Worm (Caenorhabditis elegans) whole organism, L4 larva: Measurements from ENCODE around the gene M70.3.
A peak's percentile ranks its signal among the peaks of the same experiment; 100 is the strongest.
"Not testable (repeated sequence)": the region's sequence is repeated elsewhere in the genome, so short reads cannot be mapped to it uniquely, and the experiment has no call there.

Source experiments
- D1046.2 ChIP-seq: fragments of 200-800 bp; sonication (Bioruptor generic); IDR thresholded peaks from 2 replicates; pipeline ENCODE4 v1.3.6; 2022; ENCODE audit warnings: missing genetic modification characterization, missing compliant biosample characterization
- F10B5.3 ChIP-seq: sonication (generic microtip); optimal IDR thresholded peaks from 2 replicates; lab custom pipeline; 2016; ENCODE audit warnings: mild to moderate bottlenecking, missing genetic modification characterization, missing compliant biosample characterization
- F44E2.7 ChIP-seq: fragments of 200-800 bp; sonication (Bioruptor generic); IDR thresholded peaks from 2 replicates; pipeline ENCODE4 v2.1.2; 2022; ENCODE audit warnings: missing genetic modification characterization, missing compliant biosample characterization
- Y105C5A.15 ChIP-seq: fragments of 200-800 bp; sonication (Bioruptor generic); IDR thresholded peaks from 2 replicates; pipeline ENCODE4 v1.3.6; 2022; ENCODE audit warnings: missing genetic modification characterization, missing compliant biosample characterization
- ceh-28 ChIP-seq: fragments of 150-350 bp; optimal IDR thresholded peaks from 2 replicates; lab custom pipeline; 2014; ENCODE audit warnings: missing biosample characterization, missing genetic modification reagents, missing genetic modification characterization
- ceh-44 ChIP-seq: fragments of 200-800 bp; sonication (Bioruptor generic); IDR thresholded peaks from 2 replicates; pipeline ENCODE4 v1.3.6; 2022; ENCODE audit warnings: missing genetic modification reagents, missing genetic modification characterization, missing compliant biosample characterization
- ctbp-1 ChIP-seq: fragments of 200-800 bp; sonication (Bioruptor generic); IDR thresholded peaks from 2 replicates; pipeline ENCODE4 v1.3.6; 2022; ENCODE audit warnings: missing genetic modification reagents, missing genetic modification characterization, missing compliant biosample characterization
- daf-8 ChIP-seq: fragments of 200-800 bp; sonication (Bioruptor generic); IDR thresholded peaks from 2 replicates; pipeline ENCODE4 v1.3.6; 2022; ENCODE audit warnings: missing genetic modification characterization, missing compliant biosample characterization
- egl-43 ChIP-seq: fragments of 200-800 bp; sonication (Bioruptor generic); IDR thresholded peaks from 2 replicates; pipeline ENCODE4 v1.3.6; 2022; ENCODE audit warnings: missing genetic modification reagents, missing genetic modification characterization, missing compliant biosample characterization
- fkh-10 ChIP-seq: fragments of 150-350 bp; optimal IDR thresholded peaks from 2 replicates; lab custom pipeline; 2014; ENCODE audit warnings: missing biosample characterization, missing genetic modification reagents, missing genetic modification characterization
- lin-15B ChIP-seq: fragments of 150-350 bp; sonication (generic microtip); optimal IDR thresholded peaks from 3 replicates; lab custom pipeline; 2014; ENCODE audit warnings: missing biosample characterization, missing genetic modification characterization
- lin-29 ChIP-seq: fragments of 200-800 bp; sonication (Bioruptor generic); IDR thresholded peaks from 2 replicates; pipeline ENCODE4 v1.3.6; 2022; ENCODE audit warnings: missing genetic modification reagents, missing genetic modification characterization, missing compliant biosample characterization
- lin-38 ChIP-seq: fragments of 200-800 bp; sonication (Bioruptor generic); IDR thresholded peaks from 2 replicates; pipeline ENCODE4 v1.3.6; 2022; ENCODE audit warnings: missing genetic modification reagents, missing genetic modification characterization, missing compliant biosample characterization
- mxl-2 ChIP-seq: fragments of 200-800 bp; sonication (Bioruptor generic); conservative IDR thresholded peaks from 2 replicates; pipeline ENCODE4 v1.3.6; 2022; ENCODE audit warnings: missing genetic modification reagents, missing genetic modification characterization, missing compliant biosample characterization
- mxl-3 ChIP-seq: fragments of 200-800 bp; sonication (Bioruptor generic); optimal IDR thresholded peaks from 2 replicates; lab custom pipeline; 2018; ENCODE audit warnings: mild to moderate bottlenecking, missing genetic modification characterization, missing compliant biosample characterization
- nhr-10 ChIP-seq: fragments of 150-350 bp; optimal IDR thresholded peaks from 2 replicates; lab custom pipeline; 2014; ENCODE audit warnings: missing biosample characterization, missing genetic modification characterization
- nhr-102 ChIP-seq: sonication (generic microtip); optimal IDR thresholded peaks from 2 replicates; lab custom pipeline; 2016; ENCODE audit warnings: mild to moderate bottlenecking, missing genetic modification characterization, moderate library complexity, missing compliant biosample characterization
- nhr-11 ChIP-seq: fragments of 150-350 bp; optimal IDR thresholded peaks from 2 replicates; lab custom pipeline; 2014; ENCODE audit warnings: missing biosample characterization, missing genetic modification characterization
- nhr-28 ChIP-seq: fragments of 150-350 bp; optimal IDR thresholded peaks from 2 replicates; lab custom pipeline; 2014; ENCODE audit warnings: missing biosample characterization, missing genetic modification characterization
- nhr-6 ChIP-seq: fragments of 150-350 bp; optimal IDR thresholded peaks from 2 replicates; lab custom pipeline; 2014; ENCODE audit warnings: missing biosample characterization, missing genetic modification characterization
- pha-4 ChIP-seq, 2 experiments: fragments of 150-350 bp in 1 of 2; fragments of 200-800 bp in 1 of 2; sonication (Bioruptor generic) in 1 of 2; IDR thresholded peaks in 1 of 2; optimal IDR thresholded peaks in 1 of 2; 2 replicates each; pipeline versions ENCODE4 v1.3.6 to Lab custom; 2014 to 2022; ENCODE audit warnings: missing genetic modification characterization in 2 of 2, missing genetic modification reagents in 2 of 2, missing biosample characterization in 1 of 2, missing compliant biosample characterization in 1 of 2
- php-3 ChIP-seq: fragments of 200-800 bp; sonication (Bioruptor generic); IDR thresholded peaks from 2 replicates; pipeline ENCODE4 v1.3.6; 2022; ENCODE audit warnings: missing genetic modification reagents, missing genetic modification characterization, missing compliant biosample characterization
- pqm-1 ChIP-seq: sonication (generic microtip); optimal IDR thresholded peaks from 2 replicates; lab custom pipeline; 2017; ENCODE audit warnings: missing biosample characterization, missing genetic modification characterization
- set-16 ChIP-seq: fragments of 200-800 bp; sonication (Bioruptor generic); IDR thresholded peaks from 2 replicates; pipeline ENCODE4 v1.3.6; 2022; ENCODE audit warnings: missing genetic modification reagents, missing genetic modification characterization, missing compliant biosample characterization
- skn-1 ChIP-seq: fragments of 150-350 bp; optimal IDR thresholded peaks from 2 replicates; lab custom pipeline; 2014; ENCODE audit warnings: missing biosample characterization, missing genetic modification characterization
- spr-3 ChIP-seq: fragments of 200-800 bp; sonication (Bioruptor generic); optimal IDR thresholded peaks from 2 replicates; lab custom pipeline; 2018; ENCODE audit warnings: mild to moderate bottlenecking, missing genetic modification characterization, missing compliant biosample characterization
- tag-97 ChIP-seq: fragments of 200-800 bp; sonication (Bioruptor generic); IDR thresholded peaks from 2 replicates; pipeline ENCODE4 v1.3.6; 2022; ENCODE audit warnings: missing genetic modification characterization, missing compliant biosample characterization
- unc-62 ChIP-seq, 3 experiments: fragments of 150-350 bp in 1 of 3; sonication (generic microtip); optimal IDR thresholded peaks in 2 of 3; peaks in 1 of 3; 1 replicate in 1 of 3; 2 replicates in 2 of 3; lab custom pipeline; 2014 to 2017; ENCODE audit warnings: missing biosample characterization in 3 of 3, missing genetic modification characterization in 3 of 3, missing genetic modification reagents in 3 of 3, missing genotype in 1 of 3
- vab-7 ChIP-seq: fragments of 200-800 bp; sonication (Bioruptor generic); IDR thresholded peaks from 2 replicates; pipeline ENCODE4 v1.3.6; 2022; ENCODE audit warnings: missing genetic modification reagents, missing genetic modification characterization, missing compliant biosample characterization

The M70.3 gene

DNA sequence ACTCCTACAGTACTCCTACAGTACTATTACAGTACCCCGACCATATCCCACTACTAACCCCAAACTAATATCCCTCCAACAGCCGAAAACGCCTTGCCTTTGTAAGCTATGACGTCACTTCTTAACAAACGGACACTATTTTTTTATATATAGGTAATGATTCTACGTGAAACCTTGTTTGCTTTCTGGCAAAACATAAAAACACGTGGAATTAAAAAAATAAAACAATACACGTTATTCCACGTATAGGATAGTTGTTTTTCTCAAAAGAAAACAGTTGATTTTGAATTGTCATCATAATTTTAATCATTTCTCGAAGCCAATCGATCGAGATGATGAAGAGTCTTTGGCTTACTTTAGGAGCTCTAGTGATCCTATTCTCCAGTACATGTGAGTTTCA lies 3.3 kb upstream of the M70.3 start, which contains the start of gene M70.1:
TSS of gene M70.1 (plus strand) at position 301 of the 400 bp plus-strand sequence.
- not testable (repeated sequence) for TF ChIP-seq nhr-11 (tag; lab: Kevin White, UChicago); nhr-10 (tag; lab: Kevin White, UChicago); spr-3 (GFP tag; lab: Kevin White, UChicago)

DNA sequence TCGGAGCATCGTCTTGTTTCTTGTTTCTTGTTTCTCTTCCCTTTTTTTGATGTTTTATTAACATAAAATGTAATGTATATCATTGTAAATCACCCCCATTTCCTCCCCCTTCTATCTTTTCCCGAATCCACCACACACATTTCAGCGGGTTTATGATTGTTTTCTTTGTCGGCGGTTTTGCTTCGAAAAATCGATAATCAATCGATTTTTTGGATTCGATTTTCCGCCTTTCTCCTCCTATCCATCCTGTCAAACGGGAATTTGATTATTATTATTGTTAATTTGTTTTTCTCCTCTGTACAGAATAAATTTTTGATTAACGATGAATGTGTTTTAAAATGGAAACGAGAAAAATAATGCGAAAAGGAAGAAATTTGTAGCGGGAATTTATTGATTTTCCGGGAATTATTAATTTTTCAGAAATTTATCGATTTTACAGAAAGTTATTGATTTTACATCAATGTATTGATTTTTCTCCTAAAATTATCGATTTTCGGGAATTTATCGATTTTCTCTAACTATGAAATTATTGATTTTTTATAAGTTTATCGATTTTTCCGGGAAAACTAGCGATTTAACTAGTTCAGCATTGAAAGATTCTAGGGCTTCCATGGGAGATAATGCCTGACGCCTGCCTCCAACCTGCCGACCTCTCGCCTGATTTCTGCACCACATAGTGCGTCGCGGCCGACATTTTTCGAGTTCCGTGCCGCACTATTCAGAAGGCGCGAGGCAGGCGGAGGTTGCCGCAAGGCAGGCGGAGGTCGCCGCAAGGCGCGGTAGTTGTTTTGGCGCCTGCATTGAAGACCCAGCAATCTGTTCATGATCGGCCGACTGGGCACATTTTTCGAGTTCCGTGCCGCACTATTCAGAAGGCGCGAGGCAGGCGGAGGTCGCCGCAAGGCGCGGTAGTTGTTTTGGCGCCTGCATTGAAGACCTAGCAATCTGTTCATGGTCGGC lies 5.3 kb downstream of the M70.3 start:
- TF ChIP-seq mxl-3 (no peak), egl-43 (GFP tag; lab: Robert Waterston, UW) (peak; percentile 66; the same call in 1 of the 2 replicates), set-16 (GFP tag; lab: Robert Waterston, UW) (peak; percentile 94), php-3 (GFP tag; lab: Robert Waterston, UW) (0 out of 2 replicates have a peak, but pooled peaks have one; percentile 15), lin-15B (tag; lab: Kevin White, UChicago) (no peak), lin-38 (GFP tag; lab: Robert Waterston, UW) (peak; percentile 24; the same call in 1 of the 2 replicates), vab-7 (0 out of 2 replicates have a peak, but pooled peaks have one; percentile 6), nhr-28 (no peak), ceh-28 (tag; lab: Kevin White, UChicago) (peak; percentile 96), unc-62 (GFP tag; optimal IDR thresholded peaks at IDR 0.05 in 1 of 2; lab: Kevin White, UChicago) (peak in 1 of 2 experiments; percentile 92), unc-62 (tag; optimal IDR thresholded peaks at IDR 0.05; lab: Kevin White, UChicago) (no peak), D1046.2 (0 out of 2 replicates have a peak, but pooled peaks have one; percentile 48)

DNA sequence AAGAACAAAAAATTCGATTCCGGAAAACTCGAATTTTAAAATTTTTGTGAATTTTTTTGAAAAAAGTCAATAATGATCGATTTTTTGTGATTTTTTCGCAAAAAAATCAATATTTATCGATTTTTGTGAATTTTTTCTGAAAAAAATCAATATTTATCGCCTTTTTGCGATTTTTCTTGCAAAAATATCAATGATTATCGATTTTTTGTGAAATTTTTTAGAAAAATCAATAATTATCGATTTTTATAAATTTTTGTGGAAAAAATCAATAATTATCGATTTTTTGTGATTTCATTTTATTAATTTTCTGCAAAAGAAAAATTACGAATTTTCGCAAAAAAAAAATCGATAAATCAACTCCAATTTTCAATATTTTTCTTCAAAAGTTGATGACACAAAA lies 6.3 kb downstream of the M70.3 start:
- TF ChIP-seq daf-8, result no peak
- TF ChIP-seq F44E2.7, result 0 out of 2 replicates have a peak, but pooled peaks have one; percentile 5
- TF ChIP-seq mxl-2, result no peak
- TF ChIP-seq Y105C5A.15 (GFP tag; lab: Robert Waterston, UW), result no peak
- TF ChIP-seq set-16 (GFP tag; lab: Robert Waterston, UW), result no peak
- no peak for TF ChIP-seq skn-1
- peak; percentile 94 for TF ChIP-seq ceh-28 (tag; lab: Kevin White, UChicago)
- TF ChIP-seq, all 104 proteins: peak for 2

ce11 chrIV:2233222-2233621 lies 9.0 kb downstream of the M70.3 start:
- TF ChIP-seq unc-62 (GFP tag; optimal IDR thresholded peaks at IDR 0.05 in 1 of 2; lab: Kevin White, UChicago), result peak in 1 of 2 experiments; percentile 52
- TF ChIP-seq unc-62 (tag; optimal IDR thresholded peaks at IDR 0.05; lab: Kevin White, UChicago), result not testable (repeated sequence)

- TF ChIP-seq ceh-44 (GFP tag; lab: Robert Waterston, UW) (no peak), nhr-102 (tag; lab: Kevin White, UChicago) (no peak), F10B5.3 (tag; lab: Kevin White, UChicago) (no peak), tag-97 (GFP tag; lab: Robert Waterston, UW) (no peak), lin-29 (GFP tag; lab: Robert Waterston, UW) (no peak), nhr-6 (no peak), pha-4 (GFP tag; IDR thresholded peaks at IDR 0.05; lab: Robert Waterston, UW) (no peak), pha-4 (tag; optimal IDR thresholded peaks at IDR 0.05; lab: Kevin White, UChicago) (no peak), fkh-10 (GFP tag; lab: Kevin White, UChicago) (no peak), nhr-28 (no peak), ctbp-1 (GFP tag; lab: Robert Waterston, UW) (no peak), lin-15B (tag; lab: Kevin White, UChicago) (no peak), vab-7 (no peak), pqm-1 (tag; lab: Kevin White, UChicago) (no peak)
Observed at ce11 chrIV:2228678-2229077, 13.6 kb downstream of the M70.3 start.
